Worm (Caenorhabditis elegans): ENCODE measurements around the gene T28A8.2.
"Not testable (repeated sequence)": the region's sequence is repeated elsewhere in the genome, so short reads cannot be mapped to it uniquely, and the experiment has no call there.

T28A8.2 gene

DNA sequence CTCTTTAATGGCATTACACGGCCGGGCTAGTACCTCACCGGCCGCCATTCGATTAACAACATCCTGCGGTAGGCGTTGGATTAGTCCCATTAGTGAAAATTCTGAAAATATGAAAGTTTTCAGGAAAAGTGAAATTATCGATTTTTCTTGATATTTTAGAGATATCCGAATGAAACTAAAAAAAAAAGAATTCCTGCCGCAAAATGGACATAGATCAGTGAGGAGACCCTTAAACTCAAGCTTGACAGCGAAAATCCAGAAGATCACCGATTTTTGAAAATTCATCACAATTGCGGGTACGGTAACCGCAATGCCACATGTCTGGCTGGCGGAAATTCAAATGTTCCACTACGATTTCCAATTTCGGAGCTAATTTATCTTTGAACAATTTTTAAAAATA is 19.0 kb upstream of the T28A8.2 start, which contains the start of gene mlh-1:
TSS of gene mlh-1 (minus strand) at position 101 of the 400 bp plus-strand sequence.
- TF ChIP-seq unc-62 (GFP tag; optimal IDR thresholded peaks at IDR 0.05) = no peak

DNA sequence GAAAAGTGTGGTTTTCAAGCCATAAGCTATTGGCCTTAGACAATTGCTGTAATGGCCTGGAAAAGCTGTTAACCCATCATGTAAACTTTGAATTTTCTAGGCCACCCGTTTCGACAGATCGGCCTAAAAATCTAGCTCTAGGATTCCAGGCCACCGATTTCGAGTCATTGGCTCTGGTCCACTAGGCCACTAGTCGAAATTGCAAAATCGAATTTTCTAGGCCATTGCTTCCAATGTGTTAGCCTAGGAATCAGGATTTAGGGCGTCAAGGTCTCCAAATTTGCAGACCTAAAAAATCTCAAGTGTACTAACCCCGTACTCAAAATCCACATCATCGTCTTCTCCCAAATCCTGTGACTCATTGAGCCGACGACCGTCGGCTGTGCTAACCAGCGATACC is 15.3 kb upstream of the T28A8.2 start:
- no peak for TF ChIP-seq unc-62 (GFP tag; optimal IDR thresholded peaks at IDR 0.05)

DNA sequence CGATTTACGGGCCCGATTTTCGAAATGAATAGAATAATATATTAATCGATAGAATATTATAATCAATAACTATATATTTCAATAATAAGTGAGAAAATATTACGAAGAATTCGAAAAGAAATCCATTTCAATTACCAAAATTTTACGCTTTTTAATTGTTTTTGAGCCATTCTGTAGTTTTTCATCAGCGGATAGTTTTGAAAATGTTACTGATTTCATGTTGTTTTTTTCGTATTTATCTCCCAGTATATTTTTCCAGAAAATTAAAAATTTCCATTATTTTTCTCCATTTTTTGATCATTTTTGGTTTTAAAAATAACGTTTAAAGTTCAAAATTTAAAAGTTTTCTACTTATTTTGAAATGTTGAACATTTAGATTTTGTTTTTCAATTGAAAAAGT is 10.2 kb upstream of the T28A8.2 start, which contains the start of gene T28A8.3:
TSS of gene T28A8.3 (plus strand) at position 301 of the 400 bp plus-strand sequence.
- no peak for TF ChIP-seq unc-62 (GFP tag; optimal IDR thresholded peaks at IDR 0.05)

DNA sequence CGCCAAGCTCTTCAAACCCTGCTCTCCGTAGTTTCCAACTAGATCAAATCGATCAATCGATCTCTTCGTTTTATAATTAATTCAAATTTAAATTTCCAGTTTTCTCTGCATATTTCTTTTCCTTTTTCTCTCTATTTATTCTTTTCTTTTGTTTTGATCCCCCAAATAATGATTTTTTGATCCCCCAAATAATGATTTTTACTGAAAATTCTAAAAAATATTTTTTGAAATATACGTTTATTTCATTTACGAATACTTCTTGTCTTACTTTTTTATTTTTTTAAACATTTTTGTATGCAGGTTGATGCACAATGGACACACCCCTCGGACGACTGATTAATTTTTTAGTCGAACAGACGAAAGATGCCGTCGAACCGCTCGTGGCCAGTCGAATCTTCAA is 7.9 kb upstream of the T28A8.2 start, which contains the start of gene T28A8.4:
TSS of gene T28A8.4 (plus strand) at position 301 of the 400 bp plus-strand sequence.
- TF ChIP-seq unc-62 (GFP tag; optimal IDR thresholded peaks at IDR 0.05) = no peak

DNA sequence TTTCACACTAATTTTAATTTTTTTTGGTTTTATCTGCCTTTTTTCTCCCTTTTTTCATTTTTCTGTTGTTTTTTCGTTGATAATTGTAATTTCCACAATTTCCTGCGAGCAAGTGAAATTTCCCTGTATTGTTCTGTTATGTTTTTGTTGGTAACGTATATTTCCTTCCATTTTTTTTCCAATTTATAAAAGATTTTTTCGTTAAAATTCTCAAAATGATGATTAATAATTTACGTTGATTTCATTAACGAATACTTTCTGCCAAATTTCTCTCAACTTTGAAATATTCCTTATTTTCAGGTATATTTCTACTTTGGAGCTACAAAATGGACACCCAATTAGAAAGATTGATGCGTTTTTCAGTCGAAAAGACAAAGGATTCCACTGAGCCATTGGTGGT is 7.0 kb upstream of the T28A8.2 start, which contains the start of gene T28A8.8:
TSS of gene T28A8.8 (plus strand) at position 301 of the 400 bp plus-strand sequence.
- no peak for TF ChIP-seq unc-62 (GFP tag; optimal IDR thresholded peaks at IDR 0.05)

DNA sequence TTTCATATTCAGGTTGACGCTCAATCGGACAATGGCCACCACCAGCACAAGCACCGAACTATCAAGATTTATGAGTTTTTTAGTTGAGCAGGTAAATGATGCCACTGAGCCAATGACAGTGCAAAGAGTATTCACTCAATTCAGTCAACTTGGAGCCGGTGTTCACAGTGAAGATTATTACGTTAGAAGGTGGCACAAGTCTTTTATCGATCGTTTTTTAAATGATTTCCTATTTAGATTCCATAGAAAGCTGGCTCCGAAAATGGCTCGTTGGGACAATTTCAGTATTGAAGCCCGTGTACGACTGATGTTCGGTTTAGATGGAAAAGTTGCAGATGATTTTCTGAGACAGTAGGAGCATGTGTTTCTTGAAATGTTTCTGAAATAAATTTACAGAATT is 6.1 kb upstream of the T28A8.2 start, which contains the start of gene T28A8.5:
TSS of gene T28A8.5 (plus strand) at position 32 of the 400 bp plus-strand sequence.
- no peak for TF ChIP-seq unc-62 (GFP tag; optimal IDR thresholded peaks at IDR 0.05)

DNA sequence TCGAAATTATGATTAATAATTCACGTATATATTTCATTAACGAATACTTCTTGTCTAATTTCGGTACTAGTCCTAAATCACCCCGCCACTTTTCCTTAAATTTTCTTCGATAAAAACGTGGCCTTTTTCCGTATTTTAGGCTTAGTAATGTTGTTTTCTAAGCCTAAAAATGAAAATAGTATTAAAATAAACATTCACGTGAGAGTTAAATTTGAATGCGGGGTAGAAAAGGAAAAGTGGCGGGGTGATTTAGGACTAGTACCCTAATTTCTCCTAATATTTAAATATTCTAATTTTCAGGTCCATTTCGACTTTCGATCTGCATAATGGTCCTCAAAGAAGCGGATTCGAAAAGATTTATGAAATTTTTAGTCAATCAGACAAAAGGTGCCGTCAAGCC is 3.4 kb upstream of the T28A8.2 start, which contains the start of gene T28A8.6:
TSS of gene T28A8.6 (plus strand) at position 301 of the 400 bp plus-strand sequence.
- TF ChIP-seq unc-62 (GFP tag; optimal IDR thresholded peaks at IDR 0.05) = not testable (repeated sequence)

DNA sequence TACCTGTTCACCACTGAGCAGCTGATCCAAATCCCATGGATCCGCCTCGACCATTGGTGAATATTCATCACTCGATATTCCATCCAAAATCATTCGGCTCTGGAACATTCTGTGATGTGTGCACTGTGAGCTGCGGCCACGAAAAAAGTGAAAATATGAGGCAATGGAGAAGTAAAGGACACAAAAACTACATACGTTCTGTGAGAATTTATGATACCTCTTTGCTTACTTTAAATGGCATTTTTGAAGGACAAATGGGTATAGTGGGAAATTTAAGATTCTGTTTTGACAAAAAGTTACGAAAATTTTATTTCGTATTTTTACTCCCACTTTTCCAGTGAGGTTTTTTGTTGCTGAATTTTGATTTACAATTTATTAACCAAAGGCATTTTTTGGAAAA is 3.1 kb downstream of the T28A8.2 start, which contains the start of gene twk-40:
TSS of gene twk-40 (minus strand) at position 101 of the 400 bp plus-strand sequence.
- no peak for TF ChIP-seq unc-62 (GFP tag; optimal IDR thresholded peaks at IDR 0.05)

DNA sequence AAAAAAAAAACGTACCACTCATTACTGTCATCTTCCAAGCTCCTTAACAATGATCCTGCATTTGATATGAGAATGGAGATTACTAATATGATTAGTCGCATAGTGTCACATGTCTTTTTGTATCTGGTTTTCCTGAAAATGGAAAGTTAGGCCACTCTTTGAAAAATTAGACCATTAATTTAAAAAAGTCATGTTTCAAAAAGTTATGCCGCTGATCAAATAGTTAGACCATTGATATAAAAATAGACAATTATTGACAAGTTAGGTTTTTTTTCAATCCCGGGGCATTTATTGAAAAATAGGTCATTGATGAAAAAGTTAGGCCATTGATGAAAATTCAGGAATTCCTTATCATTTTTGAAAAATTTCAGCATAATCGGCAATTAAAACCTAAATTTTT is 11.4 kb downstream of the T28A8.2 start, which contains the start of gene acc-4:
TSS of gene acc-4 (minus strand) at position 101 of the 400 bp plus-strand sequence.
- TF ChIP-seq unc-62 (GFP tag; optimal IDR thresholded peaks at IDR 0.05) = no peak

DNA sequence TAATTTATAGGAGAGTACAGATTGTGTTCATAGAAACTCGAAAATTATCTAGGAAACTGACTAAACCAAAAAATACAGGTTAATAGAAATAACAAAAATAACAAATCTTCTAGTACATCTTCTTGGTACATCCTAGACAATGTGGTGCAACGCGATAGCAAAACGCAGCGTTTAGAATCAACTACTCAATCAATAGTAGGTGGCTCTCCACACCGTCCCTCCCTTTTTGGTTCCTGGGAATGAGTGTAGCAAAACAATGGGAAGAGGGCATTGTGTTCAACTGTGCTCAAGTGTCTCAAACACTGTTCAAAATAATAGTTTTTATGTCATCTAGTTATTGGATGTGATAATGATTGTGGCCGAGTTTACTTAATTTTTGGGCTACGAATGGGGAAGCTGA is 18.8 kb downstream of the T28A8.2 start, which contains the start of gene T27E9.6:
TSS of gene T27E9.6 (minus strand) at position 101 of the 400 bp plus-strand sequence.
- no peak for TF ChIP-seq unc-62 (GFP tag; optimal IDR thresholded peaks at IDR 0.05)

DNA sequence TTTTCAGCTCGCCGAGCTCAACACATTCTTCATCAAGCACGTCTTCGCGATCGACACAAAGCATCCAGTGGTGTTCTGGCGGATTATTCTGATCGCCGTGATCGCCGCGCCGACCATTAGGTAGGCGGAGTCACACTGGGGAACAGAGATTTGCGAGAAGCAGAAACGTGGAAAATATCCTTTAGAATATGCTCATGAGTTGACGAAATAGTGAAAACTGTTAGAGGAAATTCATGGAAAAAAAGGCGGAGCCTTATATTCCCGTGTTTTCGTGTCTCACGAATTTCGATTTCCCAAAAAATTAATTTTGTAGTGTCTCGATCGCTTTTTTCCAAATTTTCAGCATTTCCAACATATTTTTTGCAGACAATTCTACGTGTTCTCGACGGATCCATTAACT is 21.0 kb downstream of the T28A8.2 start:
- no peak for TF ChIP-seq unc-62 (GFP tag; optimal IDR thresholded peaks at IDR 0.05)

DNA sequence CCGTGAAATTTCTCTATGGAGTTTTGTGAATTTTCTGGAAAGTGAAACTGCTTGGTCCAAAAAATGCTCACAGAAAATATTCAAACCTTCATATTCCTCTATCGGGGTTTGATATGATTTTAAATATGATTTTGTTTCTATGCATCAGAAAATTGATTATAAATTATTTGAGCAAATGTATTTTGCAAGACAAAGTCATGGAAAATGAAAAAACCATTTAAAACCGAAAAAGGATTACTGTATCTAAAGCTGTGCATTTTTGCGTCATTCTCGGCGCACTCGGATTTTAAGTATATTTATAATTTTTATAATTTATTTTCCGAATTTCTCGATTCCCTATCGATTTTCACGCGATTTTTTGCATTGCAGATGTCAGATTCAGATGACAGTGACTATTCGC is 24.0 kb downstream of the T28A8.2 start, which contains the start of gene pssy-2:
TSS of gene pssy-2 (plus strand) at position 301 of the 400 bp plus-strand sequence.
- TF ChIP-seq unc-62 (GFP tag; optimal IDR thresholded peaks at IDR 0.05) = no peak

DNA sequence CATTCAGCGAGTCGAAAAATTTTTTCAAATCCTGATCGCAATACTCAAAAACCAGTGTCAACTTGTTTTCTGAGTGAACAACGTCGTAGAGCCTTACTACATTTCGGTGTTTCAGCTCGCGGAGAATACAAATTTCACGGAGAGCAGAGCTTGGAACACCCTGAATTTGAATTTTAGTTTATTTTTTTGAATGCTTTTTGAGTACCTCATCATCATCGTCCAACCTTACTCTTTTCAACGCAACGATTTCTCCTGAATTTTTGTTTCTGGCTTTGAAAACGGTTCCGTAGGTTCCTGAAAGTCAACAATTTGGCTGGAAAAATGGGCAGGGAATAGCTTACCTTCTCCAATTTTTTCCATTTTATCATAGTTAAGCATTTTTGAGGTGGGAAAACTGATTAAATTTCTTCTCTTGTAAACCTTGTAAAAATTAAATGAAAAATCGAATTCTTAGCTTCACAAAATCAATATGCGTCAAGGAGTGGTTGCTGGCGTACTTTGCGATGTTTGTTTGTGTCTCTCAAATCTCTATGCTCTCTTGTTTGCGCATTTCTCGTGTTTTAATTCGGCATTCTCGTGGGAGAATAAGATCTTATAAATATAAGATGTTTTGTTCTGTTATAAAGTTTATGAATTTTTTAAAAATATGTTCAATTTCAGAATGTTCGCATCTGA is 29.4 kb downstream of the T28A8.2 start, which contains the start of gene cdk-5:
TSS of gene cdk-5 (minus strand) at position 425 of the 675 bp plus-strand sequence.
- TF ChIP-seq unc-62 (GFP tag; optimal IDR thresholded peaks at IDR 0.05) = no peak

DNA sequence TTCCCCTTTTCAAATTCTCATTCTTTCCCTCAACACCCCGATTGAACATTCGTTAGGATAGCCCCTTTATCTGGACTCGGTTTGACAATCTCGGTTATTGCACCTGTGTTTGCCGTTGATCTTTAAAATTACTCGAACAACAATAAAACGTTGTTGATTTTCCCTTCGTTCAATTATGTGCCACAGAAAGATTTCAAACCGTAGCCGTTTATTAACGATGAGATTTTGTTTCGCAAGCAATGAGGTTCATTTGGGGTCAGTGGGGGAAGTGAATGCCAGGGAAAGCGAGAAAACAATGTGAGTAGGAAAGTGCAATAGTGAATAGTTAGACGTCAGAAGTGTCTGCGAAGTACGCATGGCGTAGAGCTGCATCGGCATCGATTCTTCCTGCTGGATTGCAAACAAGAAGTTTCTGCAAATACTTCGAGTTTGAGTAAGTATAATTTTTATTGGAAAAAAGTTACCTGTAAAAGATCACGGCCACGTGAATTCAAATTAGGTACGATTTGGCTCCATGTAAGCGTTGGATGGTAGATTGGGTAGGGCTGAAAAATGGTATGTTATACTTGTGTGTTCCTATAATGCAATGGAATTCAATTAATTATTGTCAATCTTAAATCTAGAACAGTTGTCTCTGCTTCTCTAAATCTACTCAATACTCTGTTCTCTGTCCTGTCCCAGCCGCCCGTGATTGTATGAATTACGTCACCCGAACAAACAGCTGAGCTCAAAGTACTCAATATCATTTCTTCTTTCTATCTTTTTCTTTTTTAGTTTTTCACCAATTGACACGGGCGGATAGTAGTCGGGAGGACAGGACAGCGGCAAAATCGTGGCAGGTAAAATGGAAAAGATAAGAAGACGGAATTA is 30.7 kb downstream of the T28A8.2 start, which contains the start of gene kel-3:
TSS of gene kel-3 (plus strand) at position 328 of the 870 bp plus-strand sequence.
- no peak for TF ChIP-seq unc-62 (GFP tag; optimal IDR thresholded peaks at IDR 0.05)

DNA sequence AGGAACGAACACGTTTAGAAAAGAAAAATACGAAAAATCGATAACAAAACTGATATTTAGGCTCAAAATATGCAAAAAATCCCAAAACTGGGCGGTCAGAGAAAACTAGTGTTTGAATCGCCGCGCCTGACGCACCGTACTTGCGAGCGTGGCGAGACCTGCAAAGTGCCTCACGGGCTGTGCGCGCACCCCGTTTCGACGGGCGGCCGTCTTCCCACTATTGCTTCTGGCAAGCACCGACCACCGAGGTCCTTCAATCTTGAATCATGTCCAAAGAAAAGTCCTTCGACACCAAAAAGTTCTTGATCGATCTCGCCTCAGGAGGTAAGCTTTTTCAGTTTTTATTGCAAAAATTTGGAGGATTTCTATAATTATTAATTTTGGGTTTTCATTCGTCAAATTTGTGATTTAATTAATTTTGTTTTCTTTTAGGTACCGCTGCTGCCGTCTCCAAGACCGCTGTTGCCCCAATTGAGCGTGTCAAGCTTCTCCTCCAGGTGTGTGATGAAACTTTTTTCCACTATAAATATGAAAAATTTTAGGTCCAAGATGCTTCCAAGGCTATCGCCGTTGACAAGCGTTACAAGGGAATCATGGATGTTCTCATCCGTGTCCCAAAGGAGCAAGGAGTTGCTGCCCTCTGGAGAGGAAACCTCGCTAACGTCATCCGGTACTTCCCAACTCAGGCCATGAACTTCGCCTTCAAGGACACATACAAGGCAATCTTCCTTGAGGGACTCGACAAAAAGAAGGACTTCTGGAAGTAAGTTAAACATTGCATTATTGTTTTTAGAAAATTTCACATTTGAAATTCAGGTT is 32.3 kb downstream of the T28A8.2 start, which contains the start of gene ant-1.1:
TSS of gene ant-1.1 (plus strand) at position 199 of the 819 bp plus-strand sequence.
- TF ChIP-seq unc-62 (GFP tag; optimal IDR thresholded peaks at IDR 0.05) = no peak
